Fruit fly (Drosophila melanogaster) whole organism, embryonic: ENCODE data around the gene CG18649.

Source experiments
- Ada2b ChIP-seq: fragments of 200-800 bp; sonication (Bioruptor generic); IDR thresholded peaks from 2 replicates; pipeline ENCODE4 v1.3.6; 2022; ENCODE audit warnings: missing biosample characterization, missing genetic modification characterization
- BtbVII ChIP-seq: fragments of 200-800 bp; sonication (Bioruptor generic); optimal IDR thresholded peaks from 3 replicates; lab custom pipeline; 2017; ENCODE audit warnings: missing biosample characterization, mild to moderate bottlenecking, missing genetic modification characterization
- CG6175 ChIP-seq: fragments of 200-800 bp; sonication (Bioruptor generic); IDR thresholded peaks from 3 replicates; pipeline ENCODE4 v1.3.6; 2022; ENCODE audit warnings: missing biosample characterization, missing genetic modification characterization
- CG7928 ChIP-seq: fragments of 200-800 bp; sonication (Bioruptor generic); optimal IDR thresholded peaks from 2 replicates; lab custom pipeline; 2017; ENCODE audit warnings: missing biosample characterization, mild to moderate bottlenecking, missing genetic modification characterization
- Gsc ChIP-seq: fragments of 200-800 bp; sonication (Bioruptor generic); IDR thresholded peaks from 2 replicates; pipeline ENCODE4 v1.3.6; 2022; ENCODE audit warnings: missing biosample characterization, missing genetic modification characterization
- H2.0 ChIP-seq: fragments of 200-800 bp; sonication (Bioruptor generic); IDR thresholded peaks from 2 replicates; pipeline ENCODE4 v1.3.6; 2022; ENCODE audit warnings: missing biosample characterization, missing genetic modification characterization
- Sox102F ChIP-seq: fragments of 200-800 bp; sonication (Bioruptor generic); optimal IDR thresholded peaks from 2 replicates; lab custom pipeline; 2018; ENCODE audit warnings: missing biosample characterization, mild to moderate bottlenecking, missing genetic modification characterization, moderate library complexity

dm6 chr3L:15013957-15014692 lies 39.8 kb downstream of the CG18649 start, which contains the start of gene Reck:
- TF ChIP-seq Sox102F (GFP tag; lab: Kevin White, UChicago) (peak; percentile 90), CG7928 (GFP tag; lab: Kevin White, UChicago) (peak; percentile 5), BtbVII (GFP tag; lab: Kevin White, UChicago) (peak; percentile 85), Gsc (no peak), CG6175 (GFP tag; lab: Robert Waterston, UW) (peak; percentile 33; the same call in 1 of the 3 replicates), H2.0 (GFP tag; lab: Robert Waterston, UW) (peak; percentile 59), Ada2b (peak; percentile 83)
